Fruit fly (Drosophila melanogaster): ENCODE results near the gene CG15208.

- TF ChIP-seq Met (GFP tag; optimal IDR thresholded peaks at IDR 0.05) (no peak), CG11902 (GFP tag; optimal IDR thresholded peaks at IDR 0.05) (no peak), Eip75B (GFP tag; optimal IDR thresholded peaks at IDR 0.05) (no peak), Hr39 (GFP tag; optimal IDR thresholded peaks at IDR 0.05) (no peak)
Observed at dm6 chrX:10912585-10912984, 12.8 kb downstream of the CG15208 start.

Measured in whole organism, prepupa.